Worm (Caenorhabditis elegans) whole organism, young adult: ENCODE data around the gene mltn-13.

Source experiments
- B0261.1 ChIP-seq: sonication (generic microtip); optimal IDR thresholded peaks from 2 replicates; lab custom pipeline; 2016; ENCODE audit warnings: mild to moderate bottlenecking, missing genetic modification characterization, moderate library complexity, missing compliant biosample characterization
- C17E4.6 ChIP-seq: fragments of 200-800 bp; sonication (Bioruptor generic); IDR thresholded peaks from 2 replicates; pipeline ENCODE4 v1.3.6; 2022; ENCODE audit warnings: missing genetic modification reagents, missing genetic modification characterization, missing compliant biosample characterization
- D2030.7 ChIP-seq: fragments of 200-800 bp; sonication (Bioruptor generic); IDR thresholded peaks from 2 replicates; pipeline ENCODE4 v1.3.6; 2022; ENCODE audit warnings: missing genetic modification reagents, missing genetic modification characterization, missing compliant biosample characterization
- F10E7.11 ChIP-seq: sonication (generic microtip); optimal IDR thresholded peaks from 2 replicates; lab custom pipeline; 2017; ENCODE audit warnings: mild to moderate bottlenecking, missing genetic modification characterization, moderate library complexity, missing compliant biosample characterization
- F23B12.7 ChIP-seq: sonication (generic microtip); optimal IDR thresholded peaks from 2 replicates; lab custom pipeline; 2017; ENCODE audit warnings: missing genetic modification characterization, mild to moderate bottlenecking, missing compliant biosample characterization, antibody characterized with exemption, moderate library complexity; ENCODE audit not compliant: insufficient read depth
- F57C9.4 ChIP-seq: sonication (generic microtip); optimal IDR thresholded peaks from 2 replicates; lab custom pipeline; 2017; ENCODE audit warnings: mild to moderate bottlenecking, missing genetic modification characterization, missing compliant biosample characterization
- K11D2.4 ChIP-seq: fragments of 200-800 bp; sonication (Bioruptor generic); IDR thresholded peaks from 2 replicates; pipeline ENCODE4 v1.3.6; 2022; ENCODE audit warnings: missing genetic modification reagents, missing genetic modification characterization, missing compliant biosample characterization
- T26A5.8 ChIP-seq: sonication (generic microtip); optimal IDR thresholded peaks from 2 replicates; lab custom pipeline; 2016; ENCODE audit warnings: missing genetic modification characterization, missing compliant biosample characterization
- Y53G8AR.9 ChIP-seq: fragments of 200-800 bp; sonication (Bioruptor generic); conservative IDR thresholded peaks from 2 replicates; pipeline ENCODE4 v1.3.6; 2022; ENCODE audit warnings: missing genetic modification reagents, missing genetic modification characterization, missing compliant biosample characterization
- Y56A3A.18 ChIP-seq: fragments of 200-800 bp; sonication (Bioruptor generic); IDR thresholded peaks from 2 replicates; pipeline ENCODE4 v1.3.6; 2022; ENCODE audit warnings: missing genetic modification reagents, missing genetic modification characterization, missing compliant biosample characterization
- ZK185.1 ChIP-seq: sonication (generic microtip); optimal IDR thresholded peaks from 2 replicates; lab custom pipeline; 2016; ENCODE audit warnings: mild to moderate bottlenecking, missing genetic modification characterization, missing compliant biosample characterization; ENCODE audit not compliant: poor library complexity, severe bottlenecking
- ama-1 ChIP-seq, 3 experiments: fragments of 150-350 bp in 1 of 3; sonication (generic microtip) in 2 of 3; optimal IDR thresholded peaks; 2 replicates each; lab custom pipeline; 2014 to 2018; ENCODE audit warnings: missing biosample characterization in 2 of 3, missing genetic modification characterization in 2 of 3, missing genetic modification reagents in 2 of 3
- aptf-2 ChIP-seq: fragments of 200-800 bp; sonication (Bioruptor generic); conservative IDR thresholded peaks from 2 replicates; pipeline ENCODE4 v1.3.6; 2022; ENCODE audit warnings: missing genetic modification reagents, missing genetic modification characterization, missing compliant biosample characterization
- attf-3 ChIP-seq: fragments of 200-800 bp; sonication (Bioruptor generic); conservative IDR thresholded peaks from 2 replicates; pipeline ENCODE4 v1.3.6; 2022; ENCODE audit warnings: missing genetic modification reagents, missing genetic modification characterization, missing compliant biosample characterization
- ccch-3 ChIP-seq: fragments of 200-800 bp; sonication (Bioruptor generic); optimal IDR thresholded peaks from 2 replicates; lab custom pipeline; 2018; ENCODE audit warnings: mild to moderate bottlenecking, missing genetic modification characterization, missing compliant biosample characterization
- cebp-1 ChIP-seq, 2 experiments: fragments of 200-800 bp in 1 of 2; sonication (Bioruptor generic) in 1 of 2; sonication (generic microtip) in 1 of 2; IDR thresholded peaks in 1 of 2; optimal IDR thresholded peaks in 1 of 2; 2 replicates each; pipeline versions ENCODE4 v1.3.6 to Lab custom; 2017 to 2022; ENCODE audit warnings: missing compliant biosample characterization in 2 of 2, missing genetic modification characterization in 2 of 2, mild to moderate bottlenecking in 1 of 2, missing genetic modification reagents in 1 of 2, moderate library complexity in 1 of 2
- ceh-27 ChIP-seq: fragments of 200-800 bp; sonication (Bioruptor generic); optimal IDR thresholded peaks from 2 replicates; lab custom pipeline; 2018; ENCODE audit warnings: mild to moderate bottlenecking, missing genetic modification characterization, moderate library complexity, missing compliant biosample characterization
- ceh-40 ChIP-seq: fragments of 200-800 bp; sonication (Bioruptor generic); IDR thresholded peaks from 2 replicates; pipeline ENCODE4 v1.3.6; 2022; ENCODE audit warnings: missing genetic modification characterization, missing compliant biosample characterization
- ceh-58 ChIP-seq: fragments of 200-800 bp; sonication (Bioruptor generic); IDR thresholded peaks from 2 replicates; pipeline ENCODE4 v1.3.6; 2022; ENCODE audit warnings: missing genetic modification characterization, missing compliant biosample characterization
- die-1 ChIP-seq: sonication (generic microtip); optimal IDR thresholded peaks from 2 replicates; lab custom pipeline; 2016; ENCODE audit warnings: missing genotype, mild to moderate bottlenecking, missing genetic modification characterization, missing compliant biosample characterization
- dpff-1 ChIP-seq: sonication (generic microtip); optimal IDR thresholded peaks from 2 replicates; lab custom pipeline; 2017; ENCODE audit warnings: mild to moderate bottlenecking, missing genetic modification characterization, missing compliant biosample characterization
- efl-1 ChIP-seq: fragments of 150-350 bp; optimal IDR thresholded peaks from 2 replicates; lab custom pipeline; 2014; ENCODE audit warnings: missing biosample characterization, missing genetic modification reagents, missing genetic modification characterization
- ekl-4 ChIP-seq: fragments of 200-800 bp; sonication (Bioruptor generic); IDR thresholded peaks from 2 replicates; pipeline ENCODE4 v1.3.6; 2022; ENCODE audit warnings: missing genetic modification reagents, missing genetic modification characterization, missing compliant biosample characterization
- hmg-1.2 ChIP-seq: fragments of 200-800 bp; sonication (Bioruptor generic); IDR thresholded peaks from 2 replicates; pipeline ENCODE4 v1.3.6; 2022; ENCODE audit warnings: missing genetic modification reagents, missing genetic modification characterization, missing compliant biosample characterization
- let-607 ChIP-seq, 2 experiments: fragments of 200-800 bp in 1 of 2; sonication (Bioruptor generic) in 1 of 2; sonication (generic microtip) in 1 of 2; optimal IDR thresholded peaks; 2 replicates each; lab custom pipeline; 2016 to 2018; ENCODE audit warnings: mild to moderate bottlenecking in 2 of 2, missing compliant biosample characterization in 2 of 2, missing genetic modification characterization in 2 of 2, moderate library complexity in 2 of 2, missing genotype in 1 of 2
- lin-26 ChIP-seq: fragments of 200-800 bp; sonication (Bioruptor generic); IDR thresholded peaks from 2 replicates; pipeline ENCODE4 v1.3.6; 2022; ENCODE audit warnings: missing genetic modification reagents, missing genetic modification characterization, missing compliant biosample characterization
- lsl-1 ChIP-seq: fragments of 200-800 bp; sonication (Bioruptor generic); optimal IDR thresholded peaks from 2 replicates; lab custom pipeline; 2018; ENCODE audit warnings: mild to moderate bottlenecking, missing genetic modification characterization, moderate library complexity, missing compliant biosample characterization
- madf-10 ChIP-seq: sonication (generic microtip); optimal IDR thresholded peaks from 2 replicates; lab custom pipeline; 2016; ENCODE audit warnings: mild to moderate bottlenecking, missing genetic modification characterization, missing compliant biosample characterization
- nhr-120 ChIP-seq: fragments of 200-800 bp; sonication (Bioruptor generic); IDR thresholded peaks from 2 replicates; pipeline ENCODE4 v1.3.6; 2022; ENCODE audit warnings: missing genetic modification characterization, missing compliant biosample characterization
- nhr-90 ChIP-seq: sonication (generic microtip); optimal IDR thresholded peaks from 2 replicates; lab custom pipeline; 2016; ENCODE audit warnings: missing genotype, mild to moderate bottlenecking, missing genetic modification characterization, missing compliant biosample characterization
- pbrm-1 ChIP-seq: fragments of 200-800 bp; sonication (Bioruptor generic); IDR thresholded peaks from 2 replicates; pipeline ENCODE4 v1.3.6; 2022; ENCODE audit warnings: missing genetic modification reagents, missing genetic modification characterization, missing compliant biosample characterization
- rcor-1 ChIP-seq: fragments of 200-800 bp; sonication (Bioruptor generic); IDR thresholded peaks from 2 replicates; pipeline ENCODE4 v1.3.6; 2022; ENCODE audit warnings: missing genetic modification reagents, missing genetic modification characterization, missing compliant biosample characterization
- rpc-1 ChIP-seq, 2 experiments: fragments of 150-350 bp in 1 of 2; sonication (generic microtip) in 1 of 2; optimal IDR thresholded peaks; 2 replicates each; lab custom pipeline; 2014 to 2018; ENCODE audit warnings: missing biosample characterization in 1 of 2, missing genetic modification characterization in 1 of 2, missing genetic modification reagents in 1 of 2, missing genotype in 1 of 2
- sea-2 ChIP-seq: fragments of 200-800 bp; sonication (Bioruptor generic); IDR thresholded peaks from 2 replicates; pipeline ENCODE4 v1.3.6; 2022; ENCODE audit warnings: missing genetic modification characterization, missing compliant biosample characterization
- snpc-1.3 ChIP-seq: sonication (generic microtip); optimal IDR thresholded peaks from 2 replicates; lab custom pipeline; 2017; ENCODE audit warnings: missing genetic modification characterization, mild to moderate bottlenecking, missing compliant biosample characterization, antibody characterized with exemption, moderate library complexity, missing genotype, missing genetic modification reagents; ENCODE audit not compliant: insufficient read depth
- snpc-4 ChIP-seq, 5 experiments: fragments of 150-350 bp in 1 of 5; sonication (generic microtip) in 4 of 5; optimal IDR thresholded peaks; 2 replicates each; lab custom pipeline; 2014 to 2018; ENCODE audit warnings: missing genetic modification characterization in 5 of 5, missing biosample characterization in 3 of 5, antibody characterized with exemption in 2 of 5, mild to moderate bottlenecking in 2 of 5, missing compliant biosample characterization in 2 of 5, missing genotype in 2 of 5, moderate library complexity in 2 of 5, missing genetic modification reagents in 1 of 5
- sptf-2 ChIP-seq: fragments of 200-800 bp; sonication (Bioruptor generic); optimal IDR thresholded peaks from 2 replicates; lab custom pipeline; 2018; ENCODE audit warnings: mild to moderate bottlenecking, missing genetic modification characterization, missing compliant biosample characterization
- tbp1 ChIP-seq: fragments of 200-800 bp; sonication (Bioruptor generic); optimal IDR thresholded peaks from 2 replicates; lab custom pipeline; 2018; ENCODE audit warnings: mild to moderate bottlenecking, missing genetic modification characterization, missing compliant biosample characterization
- xnd-1 ChIP-seq: sonication (generic microtip); optimal IDR thresholded peaks from 2 replicates; lab custom pipeline; 2016; ENCODE audit warnings: missing genotype, missing genetic modification reagents, missing genetic modification characterization, missing compliant biosample characterization
- ztf-3 ChIP-seq: fragments of 200-800 bp; sonication (Bioruptor generic); optimal IDR thresholded peaks from 2 replicates; lab custom pipeline; 2018; ENCODE audit warnings: mild to moderate bottlenecking, missing genetic modification characterization, missing compliant biosample characterization

Gene mltn-13

ce11 chrX:4410280-4410911 is 37.8 kb downstream of the mltn-13 start (continued):
- TF ChIP-seq C17E4.6 (GFP tag; lab: Robert Waterston, UW): no peak
- TF ChIP-seq ZK185.1: peak; percentile 4
- no peak for TF ChIP-seq efl-1 (GFP tag; lab: Kevin White, UChicago)
- peak; percentile 73 for TF ChIP-seq snpc-1.3 (tag; lab: Kevin White, UChicago)
- peak; percentile 65 for TF ChIP-seq snpc-4 (GFP tag; optimal IDR thresholded peaks at IDR 0.05; lab: Kevin White, UChicago)
- TF ChIP-seq snpc-4 (tag; optimal IDR thresholded peaks at IDR 0.05; lab: Kevin White, UChicago): peak in 3 of 4 experiments; percentile 53 to 83 (median 81)

- peak; percentile 70 for TF ChIP-seq hmg-1.2 (GFP tag; lab: Robert Waterston, UW)
- peak; percentile 90 for TF ChIP-seq tbp1
- no peak for TF ChIP-seq sea-2
- no peak for TF ChIP-seq T26A5.8 (tag; lab: Kevin White, UChicago)
- TF ChIP-seq aptf-2: no peak
- TF ChIP-seq sptf-2: no peak
- TF ChIP-seq D2030.7 (GFP tag; lab: Robert Waterston, UW): peak; percentile 45; the same call in 1 of the 2 replicates
- TF ChIP-seq Y53G8AR.9 (GFP tag; lab: Robert Waterston, UW): no peak
- peak; percentile 82 for TF ChIP-seq lin-26 (GFP tag; lab: Robert Waterston, UW)
- TF ChIP-seq ama-1 (optimal IDR thresholded peaks at IDR 0.05; lab: Kevin White, UChicago): no peak
- peak in 1 of 2 experiments; percentile 23 for TF ChIP-seq ama-1 (GFP tag; optimal IDR thresholded peaks at IDR 0.05; lab: Kevin White, UChicago)
- TF ChIP-seq madf-10 (tag; lab: Kevin White, UChicago): peak; percentile 16
- TF ChIP-seq F23B12.7 (tag; lab: Kevin White, UChicago): no peak
- peak; percentile 20 for TF ChIP-seq snpc-4 (GFP tag; optimal IDR thresholded peaks at IDR 0.05; lab: Kevin White, UChicago)
- TF ChIP-seq snpc-4 (tag; optimal IDR thresholded peaks at IDR 0.05; lab: Kevin White, UChicago): peak in 1 of 4 experiments; percentile 77
- no peak for TF ChIP-seq ccch-3 (GFP tag; lab: Kevin White, UChicago)
- no peak for TF ChIP-seq ekl-4 (GFP tag; lab: Robert Waterston, UW)
- TF ChIP-seq let-607 (tag; optimal IDR thresholded peaks at IDR 0.05; lab: Kevin White, UChicago): no peak
- TF ChIP-seq F57C9.4 (tag; lab: Kevin White, UChicago): no peak
- no peak for TF ChIP-seq cebp-1 (GFP tag; IDR thresholded peaks at IDR 0.05; lab: Robert Waterston, UW)
- no peak for TF ChIP-seq cebp-1 (tag; optimal IDR thresholded peaks at IDR 0.05; lab: Kevin White, UChicago)
- TF ChIP-seq attf-3: no peak
- TF ChIP-seq ztf-3 (GFP tag; lab: Kevin White, UChicago): no peak
- TF ChIP-seq snpc-1.3 (tag; lab: Kevin White, UChicago): peak; percentile 23
- peak; percentile 72 for TF ChIP-seq rpc-1 (optimal IDR thresholded peaks at IDR 0.05; lab: Kevin White, UChicago)
- TF ChIP-seq rpc-1 (tag; optimal IDR thresholded peaks at IDR 0.05; lab: Kevin White, UChicago): peak; percentile 87
- no peak for TF ChIP-seq lsl-1
- TF ChIP-seq efl-1 (GFP tag; lab: Kevin White, UChicago): no peak
- TF ChIP-seq B0261.1 (tag; lab: Kevin White, UChicago): peak; percentile 74
- 0 out of 2 replicates have a peak, but pooled peaks have one; percentile 63 for TF ChIP-seq Y56A3A.18 (GFP tag; lab: Robert Waterston, UW)
- no peak for TF ChIP-seq ceh-40 (GFP tag; lab: Robert Waterston, UW)
- peak; percentile 50 for TF ChIP-seq die-1
- TF ChIP-seq ceh-27: no peak
- TF ChIP-seq rcor-1 (GFP tag; lab: Robert Waterston, UW): 0 out of 2 replicates have a peak, but pooled peaks have one; percentile 7
- TF ChIP-seq pbrm-1: peak; percentile 10; the same call in 1 of the 2 replicates
- no peak for TF ChIP-seq ceh-58 (GFP tag; lab: Robert Waterston, UW)
- TF ChIP-seq F10E7.11 (tag; lab: Kevin White, UChicago): no peak
- TF ChIP-seq dpff-1: no peak
- no peak for TF ChIP-seq K11D2.4 (GFP tag; lab: Robert Waterston, UW)
- TF ChIP-seq xnd-1: no peak
- TF ChIP-seq nhr-90 (tag; lab: Kevin White, UChicago): no peak
- TF ChIP-seq nhr-120 (GFP tag; lab: Robert Waterston, UW): 0 out of 2 replicates have a peak, but pooled peaks have one; percentile 42
These were observed 38.4 kb downstream of the mltn-13 start for ce11 chrX:4409591-4410279.
